Fruit fly (Drosophila melanogaster): Measurements from ENCODE around the gene CARPB.

- TF ChIP-seq h (GFP tag; optimal IDR thresholded peaks at IDR 0.05), result no peak
- no peak for TF ChIP-seq Sp1 (GFP tag; optimal IDR thresholded peaks at IDR 0.05)
- TF ChIP-seq pan (optimal IDR thresholded peaks at IDR 0.05), result no peak
- TF ChIP-seq usp (GFP tag; optimal IDR thresholded peaks at IDR 0.05), result no peak
- TF ChIP-seq Hnf4 (GFP tag; optimal IDR thresholded peaks at IDR 0.05), result no peak
- no peak for TF ChIP-seq brk (GFP tag; optimal IDR thresholded peaks at IDR 0.05)
- no peak for TF ChIP-seq Mio (GFP tag; optimal IDR thresholded peaks at IDR 0.05)
- TF ChIP-seq Dfd (GFP tag; optimal IDR thresholded peaks at IDR 0.05), result no peak
Observed at dm6 chrX:9744034-9744673, 38.9 kb upstream of the CARPB start.
